Worm (Caenorhabditis elegans) whole organism, late embryonic: ENCODE data around the gene clec-161.

Source experiments
- C08G9.2 ChIP-seq: sonication (generic microtip); optimal IDR thresholded peaks from 2 replicates; lab custom pipeline; 2016; ENCODE audit warnings: mild to moderate bottlenecking, missing genetic modification characterization, moderate library complexity, missing compliant biosample characterization
- K02D7.2 ChIP-seq: sonication (generic microtip); optimal IDR thresholded peaks from 2 replicates; lab custom pipeline; 2017; ENCODE audit warnings: mild to moderate bottlenecking, missing genetic modification characterization, missing compliant biosample characterization
- K09A11.1 ChIP-seq: sonication (generic microtip); optimal IDR thresholded peaks from 2 replicates; lab custom pipeline; 2017; ENCODE audit warnings: antibody characterized with exemption, mild to moderate bottlenecking, missing genetic modification characterization, missing compliant biosample characterization; ENCODE audit not compliant: insufficient read depth
- ama-1 ChIP-seq: fragments of 150-350 bp; optimal IDR thresholded peaks from 2 replicates; lab custom pipeline; 2014
- ceh-19 ChIP-seq: fragments of 200-800 bp; sonication (Bioruptor generic); optimal IDR thresholded peaks from 2 replicates; lab custom pipeline; 2018; ENCODE audit warnings: mild to moderate bottlenecking, missing genetic modification characterization, missing compliant biosample characterization
- ceh-2 ChIP-seq: sonication (generic microtip); optimal IDR thresholded peaks from 2 replicates; lab custom pipeline; 2016; ENCODE audit warnings: missing genotype, missing genetic modification characterization, missing compliant biosample characterization
- ceh-22 ChIP-seq: sonication (generic microtip); optimal IDR thresholded peaks from 2 replicates; lab custom pipeline; 2017; ENCODE audit warnings: missing biosample characterization, missing genetic modification characterization
- ceh-24 ChIP-seq: sonication (generic microtip); optimal IDR thresholded peaks from 2 replicates; lab custom pipeline; 2016; ENCODE audit warnings: mild to moderate bottlenecking, missing genetic modification characterization, missing compliant biosample characterization
- ceh-30 ChIP-seq: fragments of 150-350 bp; optimal IDR thresholded peaks from 2 replicates; lab custom pipeline; 2014; ENCODE audit warnings: missing biosample characterization, missing genetic modification characterization
- ceh-31 ChIP-seq: sonication (generic microtip); optimal IDR thresholded peaks from 2 replicates; lab custom pipeline; 2016; ENCODE audit warnings: missing genetic modification characterization, missing compliant biosample characterization
- ceh-34 ChIP-seq: sonication (generic microtip); optimal IDR thresholded peaks from 2 replicates; lab custom pipeline; 2016; ENCODE audit warnings: mild to moderate bottlenecking, missing genetic modification characterization, missing compliant biosample characterization
- ceh-45 ChIP-seq: fragments of 200-800 bp; sonication (Bioruptor generic); IDR thresholded peaks from 2 replicates; pipeline ENCODE4 v1.3.6; 2022; ENCODE audit warnings: missing genetic modification reagents, missing genetic modification characterization, missing compliant biosample characterization
- ceh-48 ChIP-seq: sonication (generic microtip); optimal IDR thresholded peaks from 2 replicates; lab custom pipeline; 2016; ENCODE audit warnings: missing genetic modification characterization, inconsistent platforms, missing compliant biosample characterization
- che-1 ChIP-seq: sonication (generic microtip); optimal IDR thresholded peaks from 2 replicates; lab custom pipeline; 2016; ENCODE audit warnings: mild to moderate bottlenecking, missing genetic modification characterization, missing compliant biosample characterization
- elt-2 ChIP-seq: sonication (generic microtip); optimal IDR thresholded peaks from 2 replicates; lab custom pipeline; 2016; ENCODE audit warnings: missing genetic modification reagents, missing genetic modification characterization, missing compliant biosample characterization
- elt-4 ChIP-seq: sonication (generic microtip); optimal IDR thresholded peaks from 2 replicates; lab custom pipeline; 2016; ENCODE audit warnings: missing genetic modification characterization, missing compliant biosample characterization
- ets-4 ChIP-seq: sonication (generic microtip); optimal IDR thresholded peaks from 2 replicates; lab custom pipeline; 2016; ENCODE audit warnings: missing genetic modification characterization, missing compliant biosample characterization
- fax-1 ChIP-seq: sonication (generic microtip); optimal IDR thresholded peaks from 2 replicates; lab custom pipeline; 2016; ENCODE audit warnings: missing genotype, missing genetic modification characterization, missing compliant biosample characterization
- fkh-10 ChIP-seq: fragments of 150-350 bp; optimal IDR thresholded peaks from 2 replicates; lab custom pipeline; 2014; ENCODE audit warnings: missing biosample characterization, missing genetic modification reagents, missing genetic modification characterization
- gmeb-2 ChIP-seq: sonication (generic microtip); optimal IDR thresholded peaks from 2 replicates; lab custom pipeline; 2016; ENCODE audit warnings: missing genetic modification characterization, inconsistent platforms, missing compliant biosample characterization
- hlh-30 ChIP-seq: sonication (generic microtip); optimal IDR thresholded peaks from 2 replicates; lab custom pipeline; 2017; ENCODE audit warnings: antibody characterized with exemption, missing genetic modification characterization, missing compliant biosample characterization; ENCODE audit not compliant: insufficient read depth
- lin-11 ChIP-seq: fragments of 200-800 bp; sonication (Bioruptor generic); optimal IDR thresholded peaks from 2 replicates; lab custom pipeline; 2018; ENCODE audit warnings: mild to moderate bottlenecking, missing genetic modification characterization, missing compliant biosample characterization
- mec-3 ChIP-seq: sonication (generic microtip); optimal IDR thresholded peaks from 2 replicates; lab custom pipeline; 2016; ENCODE audit warnings: borderline replicate concordance, missing genetic modification characterization, missing compliant biosample characterization
- nfya-1 ChIP-seq: sonication (generic microtip); optimal IDR thresholded peaks from 2 replicates; lab custom pipeline; 2017; ENCODE audit warnings: missing genetic modification characterization, mild to moderate bottlenecking, missing compliant biosample characterization, antibody characterized with exemption, moderate library complexity
- nhr-11 ChIP-seq: fragments of 150-350 bp; optimal IDR thresholded peaks from 2 replicates; lab custom pipeline; 2014; ENCODE audit warnings: missing biosample characterization, missing genetic modification characterization
- npax-4 ChIP-seq: sonication (generic microtip); optimal IDR thresholded peaks from 2 replicates; lab custom pipeline; 2016; ENCODE audit warnings: missing genetic modification characterization, missing compliant biosample characterization
- odd-2 ChIP-seq: sonication (generic microtip); optimal IDR thresholded peaks from 2 replicates; lab custom pipeline; 2017; ENCODE audit warnings: antibody characterized with exemption, mild to moderate bottlenecking, missing genetic modification characterization, missing compliant biosample characterization
- pat-9 ChIP-seq: fragments of 200-800 bp; sonication (Bioruptor generic); optimal IDR thresholded peaks from 2 replicates; lab custom pipeline; 2018; ENCODE audit warnings: mild to moderate bottlenecking, missing genetic modification characterization, moderate library complexity, missing compliant biosample characterization
- pax-1 ChIP-seq: fragments of 150-350 bp; optimal IDR thresholded peaks from 2 replicates; lab custom pipeline; 2014; ENCODE audit warnings: missing biosample characterization, missing genetic modification characterization
- sdc-2 ChIP-seq: sonication (generic microtip); optimal IDR thresholded peaks from 2 replicates; lab custom pipeline; 2016; ENCODE audit warnings: missing genotype, missing genetic modification characterization, missing compliant biosample characterization
- sox-2 ChIP-seq: fragments of 200-800 bp; sonication (Bioruptor generic); IDR thresholded peaks from 2 replicates; pipeline ENCODE4 v1.3.6; 2022; ENCODE audit warnings: missing genetic modification reagents, missing genetic modification characterization, missing compliant biosample characterization
- sox-4 ChIP-seq: sonication (generic microtip); optimal IDR thresholded peaks from 2 replicates; lab custom pipeline; 2017; ENCODE audit warnings: mild to moderate bottlenecking, missing genetic modification characterization, inconsistent platforms, missing compliant biosample characterization
- tbx-2 ChIP-seq: sonication (generic microtip); optimal IDR thresholded peaks from 2 replicates; lab custom pipeline; 2016; ENCODE audit warnings: missing genetic modification characterization, missing compliant biosample characterization
- ttx-3 ChIP-seq: sonication (generic microtip); optimal IDR thresholded peaks from 2 replicates; lab custom pipeline; 2016; ENCODE audit warnings: missing genetic modification reagents, missing genetic modification characterization, missing compliant biosample characterization
- unc-3 ChIP-seq, 2 experiments: fragments of 200-800 bp in 1 of 2; sonication (Bioruptor generic) in 1 of 2; sonication (generic microtip) in 1 of 2; conservative IDR thresholded peaks in 1 of 2; optimal IDR thresholded peaks in 1 of 2; 2 replicates each; pipeline versions ENCODE4 v1.3.6 to Lab custom; 2016 to 2022; ENCODE audit warnings: missing compliant biosample characterization in 2 of 2, missing genetic modification characterization in 2 of 2, missing genetic modification reagents in 1 of 2
- unc-42 ChIP-seq: sonication (generic microtip); optimal IDR thresholded peaks from 2 replicates; lab custom pipeline; 2016; ENCODE audit warnings: missing genotype, missing genetic modification characterization, missing compliant biosample characterization
- zip-5 ChIP-seq: sonication (generic microtip); optimal IDR thresholded peaks from 2 replicates; lab custom pipeline; 2016; ENCODE audit warnings: missing genetic modification characterization, missing compliant biosample characterization

The clec-161 gene

ce11 chrIII:9600645-9601044 is 7.9 kb downstream of the clec-161 start, which contains the start of gene F58A4.2:
TSS of gene F58A4.2 (minus strand) at chrIII:9600745.
- TF ChIP-seq sox-4 (tag; lab: Kevin White, UChicago) (no peak), nfya-1 (tag; lab: Kevin White, UChicago) (no peak), elt-4 (tag; lab: Kevin White, UChicago) (no peak)

DNA sequence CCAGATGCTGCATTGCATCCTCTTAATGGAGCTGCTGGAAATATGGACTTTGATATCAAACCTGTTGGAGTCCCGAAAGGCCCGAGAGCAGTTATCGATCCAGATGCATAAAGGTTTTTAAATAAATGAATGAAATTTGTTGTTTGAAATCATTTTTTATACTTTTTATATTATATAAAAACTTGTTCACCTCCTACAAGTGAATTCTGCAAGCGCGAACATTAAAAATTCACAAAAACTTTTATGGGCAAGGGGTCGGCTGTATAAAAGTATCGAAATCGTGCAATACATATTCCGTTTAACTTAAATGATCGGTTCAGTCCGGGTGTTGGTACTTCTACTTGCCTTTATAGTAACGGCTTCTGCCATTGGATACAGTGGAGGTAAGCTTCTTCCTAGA is 10.4 kb downstream of the clec-161 start, which contains the start of gene F58A4.1:
Gene F58A4.1 (plus strand): TSS at position 301 of the 400 bp plus-strand sequence.
- TF ChIP-seq ceh-22 (tag; lab: Kevin White, UChicago) (no peak), ceh-31 (tag; lab: Kevin White, UChicago) (no peak), ceh-34 (no peak), ceh-24 (tag; lab: Kevin White, UChicago) (no peak), sox-2 (GFP tag; lab: Robert Waterston, UW) (no peak), hlh-30 (tag; lab: Kevin White, UChicago) (no peak), elt-2 (tag; lab: Kevin White, UChicago) (no peak), pax-1 (tag; lab: Kevin White, UChicago) (no peak), ttx-3 (tag; lab: Kevin White, UChicago) (no peak), gmeb-2 (no peak), odd-2 (tag; lab: Kevin White, UChicago) (no peak), fax-1 (tag; lab: Kevin White, UChicago) (no peak), unc-42 (tag; lab: Kevin White, UChicago) (no peak), ceh-30 (no peak), unc-3 (GFP tag; conservative IDR thresholded peaks at IDR 0.05; lab: Robert Waterston, UW) (no peak), unc-3 (tag; optimal IDR thresholded peaks at IDR 0.05; lab: Kevin White, UChicago) (no peak), che-1 (tag; lab: Kevin White, UChicago) (no peak)
- TF ChIP-seq, all 69 proteins: peak for 0

- TF ChIP-seq mec-3 (tag; lab: Kevin White, UChicago) (no peak), fkh-10 (GFP tag; lab: Kevin White, UChicago) (no peak), tbx-2 (tag; lab: Kevin White, UChicago) (no peak), ceh-31 (tag; lab: Kevin White, UChicago) (no peak), ceh-45 (GFP tag; lab: Robert Waterston, UW) (no peak), ceh-19 (GFP tag; lab: Kevin White, UChicago) (no peak), K02D7.2 (tag; lab: Kevin White, UChicago) (no peak)
Observed at ce11 chrIII:9597044-9597443, 11.5 kb downstream of the clec-161 start, which contains the start of gene C48B4.12. TSS of gene C48B4.12 (plus strand) at chrIII:9597344.

ce11 chrIII:9595563-9595962 is 13.0 kb downstream of the clec-161 start, which contains the start of gene rom-2:
TSS of gene rom-2 (minus strand) at chrIII:9595663.
- TF ChIP-seq sdc-2 (no peak), pat-9 (tag; lab: Kevin White, UChicago) (no peak), elt-2 (tag; lab: Kevin White, UChicago) (no peak), mec-3 (tag; lab: Kevin White, UChicago) (no peak), ceh-34 (no peak), ceh-24 (tag; lab: Kevin White, UChicago) (no peak), ceh-2 (tag; lab: Kevin White, UChicago) (no peak), K09A11.1 (tag; lab: Kevin White, UChicago) (no peak), ceh-31 (tag; lab: Kevin White, UChicago) (no peak), C08G9.2 (tag; lab: Kevin White, UChicago) (no peak), zip-5 (tag; lab: Kevin White, UChicago) (no peak), K02D7.2 (tag; lab: Kevin White, UChicago) (no peak), ama-1 (lab: Kevin White, UChicago) (no peak), ets-4 (no peak), lin-11 (tag; lab: Kevin White, UChicago) (no peak), gmeb-2 (no peak), npax-4 (tag; lab: Kevin White, UChicago) (no peak), nhr-11 (tag; lab: Kevin White, UChicago) (no peak), ceh-48 (no peak)
